Fruit fly (Drosophila melanogaster): ENCODE data around the gene CG3842.

The CG3842 gene

dm6 chrX:6311516-6311915 is 26.0 kb upstream of the CG3842 start (continued):
- TF ChIP-seq ftz-f1 (GFP tag; optimal IDR thresholded peaks at IDR 0.05) (no peak), lilli (GFP tag; optimal IDR thresholded peaks at IDR 0.05) (peak; percentile 1), Elba2 (GFP tag; optimal IDR thresholded peaks at IDR 0.05) (no peak), CG12391 (tag; optimal IDR thresholded peaks at IDR 0.05) (peak; percentile 11), disco-r (GFP tag; optimal IDR thresholded peaks at IDR 0.05) (no peak), CG30403 (GFP tag; optimal IDR thresholded peaks at IDR 0.05) (peak; percentile 15), mirr (GFP tag; optimal IDR thresholded peaks at IDR 0.05) (no peak), lmd (GFP tag; IDR thresholded peaks at IDR 0.05) (peak; percentile 28; the same call in 1 of the 2 replicates), eve (GFP tag; optimal IDR thresholded peaks at IDR 0.05) (no peak), CG7839 (tag; optimal IDR thresholded peaks at IDR 0.05) (peak; percentile 34), CG15011 (GFP tag; optimal IDR thresholded peaks at IDR 0.05) (no peak), CG12744 (GFP tag; optimal IDR thresholded peaks at IDR 0.05) (no peak), wek (GFP tag; optimal IDR thresholded peaks at IDR 0.05) (no peak), CG2120 (GFP tag; optimal IDR thresholded peaks at IDR 0.05) (peak; percentile 35), Hr51 (GFP tag; optimal IDR thresholded peaks at IDR 0.05) (peak in 1 of 2 experiments; percentile 1), CG34422 (GFP tag; IDR thresholded peaks at IDR 0.05) (no peak), Adf1 (GFP tag; IDR thresholded peaks at IDR 0.05) (peak; percentile 23; the same call in 1 of the 2 replicates), CG4282 (GFP tag; optimal IDR thresholded peaks at IDR 0.05) (no peak), Xbp1 (GFP tag; optimal IDR thresholded peaks at IDR 0.05) (no peak), CG10654 (GFP tag; optimal IDR thresholded peaks at IDR 0.05) (no peak), CG11504 (tag; optimal IDR thresholded peaks at IDR 0.05) (peak; percentile 42), Hmr (GFP tag; optimal IDR thresholded peaks at IDR 0.05) (peak; percentile 17), nerfin-2 (GFP tag; IDR thresholded peaks at IDR 0.05; ENCODE audit: partially characterized antibody) (no peak), Fer3 (tag; optimal IDR thresholded peaks at IDR 0.05) (no peak), grau (tag; optimal IDR thresholded peaks at IDR 0.05) (peak; percentile 17), bcd (GFP tag; optimal IDR thresholded peaks at IDR 0.05) (peak; percentile 5), Lhr (GFP tag; optimal IDR thresholded peaks at IDR 0.05) (no peak), zfh1 (GFP tag; IDR thresholded peaks at IDR 0.05) (peak; percentile 55; the same call in 2 of the 3 replicates), prd (optimal IDR thresholded peaks at IDR 0.05) (no peak), prd (GFP tag; IDR thresholded peaks at IDR 0.05) (peak; percentile 26; the same call in 1 of the 3 replicates), lov (optimal IDR thresholded peaks at IDR 0.05) (no peak), lov (GFP tag; IDR thresholded peaks at IDR 0.05) (no peak), vfl (GFP tag; optimal IDR thresholded peaks at IDR 0.05) (no peak), CG17361 (GFP tag; IDR thresholded peaks at IDR 0.05) (0 out of 3 replicates have a peak, but pooled peaks have one; percentile 22), lab (GFP tag; optimal IDR thresholded peaks at IDR 0.05) (peak; percentile 49), lola (GFP tag; optimal IDR thresholded peaks at IDR 0.05) (no peak), phol (tag; optimal IDR thresholded peaks at IDR 0.05) (peak; percentile 2), CG12104 (GFP tag; optimal IDR thresholded peaks at IDR 0.05) (no peak), CG3407 (GFP tag; optimal IDR thresholded peaks at IDR 0.05) (no peak), Meics (GFP tag; optimal IDR thresholded peaks at IDR 0.05) (peak; percentile 15), gfzf (GFP tag; optimal IDR thresholded peaks at IDR 0.05) (no peak), CG8924 (tag; optimal IDR thresholded peaks at IDR 0.05) (no peak), Ptx1 (GFP tag; IDR thresholded peaks at IDR 0.05) (peak; percentile 44; the same call in 1 of the 2 replicates), CG13424 (tag; optimal IDR thresholded peaks at IDR 0.05) (peak; percentile 8), Ada2b (GFP tag; IDR thresholded peaks at IDR 0.05) (0 out of 2 replicates have a peak, but pooled peaks have one; percentile 23), HLH4C (GFP tag; IDR thresholded peaks at IDR 0.05; ENCODE audit: partially characterized antibody) (no peak), CG31388 (GFP tag; optimal IDR thresholded peaks at IDR 0.05) (no peak), fd96Cb (tag; optimal IDR thresholded peaks at IDR 0.05) (peak; percentile 22), HLH3B (GFP tag; IDR thresholded peaks at IDR 0.05) (0 out of 2 replicates have a peak, but pooled peaks have one; percentile 24), pho (GFP tag; optimal IDR thresholded peaks at IDR 0.05) (no peak), CG5245 (GFP tag; optimal IDR thresholded peaks at IDR 0.05) (no peak)

Measured in whole organism, embryonic.